Fruit fly (Drosophila melanogaster) whole organism, embryonic: ENCODE measurements around the gene Gorab.
A peak's percentile ranks its signal among the peaks of the same experiment; 100 is the strongest.

Source experiments
- CG10654 ChIP-seq: fragments of 200-800 bp; sonication (Bioruptor generic); optimal IDR thresholded peaks from 2 replicates; lab custom pipeline; 2016; ENCODE audit warnings: missing biosample characterization, missing genetic modification characterization
- CG10979 ChIP-seq: fragments of 200-800 bp; sonication (Bioruptor generic); optimal IDR thresholded peaks from 2 replicates; lab custom pipeline; 2018; ENCODE audit warnings: missing biosample characterization, mild to moderate bottlenecking, missing genetic modification characterization, moderate library complexity
- CG11504 ChIP-seq: fragments of 200-800 bp; sonication (Bioruptor generic); optimal IDR thresholded peaks from 3 replicates; lab custom pipeline; 2019; ENCODE audit warnings: missing biosample characterization, mild to moderate bottlenecking, missing genetic modification characterization, moderate library complexity
- CG12071 ChIP-seq: fragments of 200-800 bp; sonication (Bioruptor generic); optimal IDR thresholded peaks from 3 replicates; lab custom pipeline; 2018; ENCODE audit warnings: missing biosample characterization, mild to moderate bottlenecking, missing genetic modification characterization
- CG12744 ChIP-seq: fragments of 200-800 bp; sonication (Bioruptor generic); optimal IDR thresholded peaks from 2 replicates; lab custom pipeline; 2016; ENCODE audit warnings: missing biosample characterization, missing genetic modification characterization
- CG13287 ChIP-seq: fragments of 200-800 bp; sonication (Bioruptor generic); IDR thresholded peaks from 2 replicates; pipeline ENCODE4 v1.3.6; 2022; ENCODE audit warnings: missing biosample characterization, missing genetic modification characterization; ENCODE audit not compliant: partially characterized antibody
- CG13424 ChIP-seq: fragments of 200-800 bp; sonication (Bioruptor generic); optimal IDR thresholded peaks from 2 replicates; lab custom pipeline; 2019; ENCODE audit warnings: missing biosample characterization, mild to moderate bottlenecking, missing genetic modification characterization, moderate library complexity
- CG13894 ChIP-seq: fragments of 200-800 bp; sonication (Bioruptor generic); optimal IDR thresholded peaks from 3 replicates; lab custom pipeline; 2018; ENCODE audit warnings: missing biosample characterization, mild to moderate bottlenecking, missing genetic modification characterization, moderate library complexity
- CG14860 ChIP-seq: fragments of 200-800 bp; sonication (Bioruptor generic); IDR thresholded peaks from 3 replicates; pipeline ENCODE4 v1.3.6; 2022; ENCODE audit warnings: missing biosample characterization, missing genetic modification characterization; ENCODE audit not compliant: partially characterized antibody
- CG1529 ChIP-seq: fragments of 200-800 bp; sonication (Bioruptor generic); optimal IDR thresholded peaks from 3 replicates; lab custom pipeline; 2018; ENCODE audit warnings: missing biosample characterization, missing genetic modification characterization
- CG16863 ChIP-seq: fragments of 200-800 bp; sonication (Bioruptor generic); optimal IDR thresholded peaks from 3 replicates; lab custom pipeline; 2016; ENCODE audit warnings: missing biosample characterization, missing genetic modification characterization
- CG2120 ChIP-seq: fragments of 200-800 bp; sonication (Bioruptor generic); optimal IDR thresholded peaks from 3 replicates; lab custom pipeline; 2016; ENCODE audit warnings: missing biosample characterization, missing genetic modification characterization
- CG2889 ChIP-seq: fragments of 200-800 bp; sonication (Bioruptor generic); IDR thresholded peaks from 3 replicates; pipeline ENCODE4 v1.3.6; 2022; ENCODE audit warnings: missing biosample characterization, missing genetic modification characterization
- CG30020 ChIP-seq: fragments of 200-800 bp; optimal IDR thresholded peaks from 2 replicates; lab custom pipeline; 2019; ENCODE audit warnings: missing biosample characterization, mild to moderate bottlenecking, missing genetic modification characterization, moderate library complexity
- CG3281 ChIP-seq: fragments of 200-800 bp; sonication (Bioruptor generic); optimal IDR thresholded peaks from 3 replicates; lab custom pipeline; 2017; ENCODE audit warnings: missing biosample characterization, mild to moderate bottlenecking, missing genetic modification characterization
- CG3838 ChIP-seq: fragments of 200-800 bp; sonication (Bioruptor generic); optimal IDR thresholded peaks from 3 replicates; lab custom pipeline; 2016; ENCODE audit warnings: missing biosample characterization, missing genetic modification characterization
- CG6791 ChIP-seq: fragments of 200-800 bp; sonication (Bioruptor generic); IDR thresholded peaks from 3 replicates; pipeline ENCODE4 v1.3.6; 2022; ENCODE audit warnings: missing biosample characterization, missing genetic modification characterization; ENCODE audit not compliant: partially characterized antibody
- CG7271 ChIP-seq: fragments of 200-800 bp; sonication (Bioruptor generic); optimal IDR thresholded peaks from 2 replicates; lab custom pipeline; 2018; ENCODE audit warnings: missing biosample characterization, mild to moderate bottlenecking, missing genetic modification characterization, moderate library complexity
- CG7357 ChIP-seq: fragments of 200-800 bp; sonication (Bioruptor generic); IDR thresholded peaks from 3 replicates; pipeline ENCODE4 v1.3.6; 2022; ENCODE audit warnings: missing biosample characterization, missing genetic modification characterization
- CG7839 ChIP-seq: fragments of 200-800 bp; sonication (Bioruptor generic); optimal IDR thresholded peaks from 3 replicates; lab custom pipeline; 2018; ENCODE audit warnings: missing biosample characterization, mild to moderate bottlenecking, missing genetic modification characterization, moderate library complexity
- CG9609 ChIP-seq: fragments of 200-800 bp; sonication (Bioruptor generic); optimal IDR thresholded peaks from 3 replicates; lab custom pipeline; 2016; ENCODE audit warnings: missing biosample characterization, missing genetic modification characterization
- CG9876 ChIP-seq: fragments of 200-800 bp; sonication (Bioruptor generic); optimal IDR thresholded peaks from 2 replicates; lab custom pipeline; 2016; ENCODE audit warnings: missing biosample characterization, missing genetic modification characterization
- D ChIP-seq, 2 experiments: fragments of 200-800 bp in 1 of 2; fragments of >200 bp in 1 of 2; sonication (Bioruptor generic) in 1 of 2; optimal IDR thresholded peaks; 2 replicates in 1 of 2; 3 replicates in 1 of 2; lab custom pipeline; 2017; ENCODE audit warnings: mild to moderate bottlenecking in 1 of 2, missing biosample characterization in 1 of 2, missing genetic modification characterization in 1 of 2, missing genetic modification reagents in 1 of 2
- D19A ChIP-seq: fragments of 200-800 bp; optimal IDR thresholded peaks from 3 replicates; lab custom pipeline; 2019; ENCODE audit warnings: missing biosample characterization, mild to moderate bottlenecking, missing genetic modification characterization, moderate library complexity
- Fer3 ChIP-seq: fragments of 200-800 bp; sonication (Bioruptor generic); optimal IDR thresholded peaks from 2 replicates; lab custom pipeline; 2018; ENCODE audit warnings: missing biosample characterization, mild to moderate bottlenecking, missing genetic modification characterization, moderate library complexity
- HLH54F ChIP-seq: fragments of 200-800 bp; sonication (Bioruptor generic); optimal IDR thresholded peaks from 3 replicates; lab custom pipeline; 2016; ENCODE audit warnings: missing biosample characterization, missing genetic modification characterization
- HmgD ChIP-seq: fragments of 200-800 bp; sonication (Bioruptor generic); optimal IDR thresholded peaks from 3 replicates; lab custom pipeline; 2016; ENCODE audit warnings: missing biosample characterization, missing genetic modification characterization
- Hmx ChIP-seq: fragments of 200-800 bp; sonication (Bioruptor generic); optimal IDR thresholded peaks from 2 replicates; lab custom pipeline; 2016; ENCODE audit warnings: missing biosample characterization, missing genetic modification characterization
- Hr39 ChIP-seq: fragments of >200 bp; optimal IDR thresholded peaks from 2 replicates; lab custom pipeline; 2017
- Hsf ChIP-seq: fragments of 200-800 bp; sonication (Bioruptor generic); optimal IDR thresholded peaks from 3 replicates; lab custom pipeline; 2016; ENCODE audit warnings: missing biosample characterization, missing genetic modification characterization
- MBD-R2 ChIP-seq: fragments of 200-800 bp; sonication (Bioruptor generic); IDR thresholded peaks from 2 replicates; pipeline ENCODE4 v1.3.6; 2022; ENCODE audit warnings: missing biosample characterization, missing genetic modification characterization
- Mes4 ChIP-seq: fragments of 200-800 bp; sonication (Bioruptor generic); optimal IDR thresholded peaks from 2 replicates; lab custom pipeline; 2016; ENCODE audit warnings: missing biosample characterization, missing genetic modification characterization
- Mrtf ChIP-seq: fragments of 200-800 bp; sonication (Bioruptor generic); IDR thresholded peaks from 3 replicates; pipeline ENCODE4 v1.3.6; 2022; ENCODE audit warnings: missing biosample characterization, missing genetic modification characterization
- NFAT ChIP-seq: fragments of 200-800 bp; sonication (Bioruptor generic); IDR thresholded peaks from 2 replicates; pipeline ENCODE4 v1.3.6; 2022; ENCODE audit warnings: missing biosample characterization, missing genetic modification characterization
- Oaz ChIP-seq: fragments of 200-800 bp; sonication (Bioruptor generic); IDR thresholded peaks from 2 replicates; pipeline ENCODE4 v1.3.6; 2022; ENCODE audit warnings: missing biosample characterization, missing genetic modification characterization
- Sin3A ChIP-seq: fragments of >200 bp; optimal IDR thresholded peaks from 2 replicates; lab custom pipeline; 2018
- Sry-β ChIP-seq: fragments of 200-800 bp; sonication (Bioruptor generic); optimal IDR thresholded peaks from 2 replicates; lab custom pipeline; 2018; ENCODE audit warnings: missing biosample characterization, mild to moderate bottlenecking, missing genetic modification characterization, moderate library complexity
- ase ChIP-seq: fragments of 200-800 bp; sonication (Bioruptor generic); IDR thresholded peaks from 3 replicates; pipeline ENCODE4 v1.3.6; 2022; ENCODE audit warnings: missing biosample characterization, missing genetic modification characterization
- bcd ChIP-seq: fragments of 200-800 bp; sonication (Bioruptor generic); optimal IDR thresholded peaks from 2 replicates; lab custom pipeline; 2017; ENCODE audit warnings: missing biosample characterization, mild to moderate bottlenecking, missing genetic modification characterization
- bowl ChIP-seq: fragments of 200-800 bp; sonication (Bioruptor generic); IDR thresholded peaks from 2 replicates; pipeline ENCODE4 v1.3.6; 2022; ENCODE audit warnings: missing biosample characterization, missing genetic modification characterization
- br ChIP-seq: fragments of >200 bp; optimal IDR thresholded peaks from 2 replicates; lab custom pipeline; 2017
- crol ChIP-seq: fragments of 200-800 bp; sonication (Bioruptor generic); IDR thresholded peaks from 2 replicates; pipeline ENCODE4 v1.3.6; 2022; ENCODE audit warnings: missing biosample characterization, missing genetic modification characterization
- dimm ChIP-seq: fragments of 200-800 bp; sonication (Bioruptor generic); IDR thresholded peaks from 2 replicates; pipeline ENCODE4 v1.3.6; 2022; ENCODE audit warnings: missing biosample characterization, missing genetic modification characterization
- hbn ChIP-seq: fragments of 200-800 bp; sonication (Bioruptor generic); IDR thresholded peaks from 2 replicates; pipeline ENCODE4 v1.3.6; 2022; ENCODE audit warnings: missing biosample characterization, missing genetic modification characterization; ENCODE audit not compliant: partially characterized antibody
- pzg ChIP-seq: fragments of 200-800 bp; sonication (Bioruptor generic); optimal IDR thresholded peaks from 3 replicates; lab custom pipeline; 2018; ENCODE audit warnings: missing biosample characterization, mild to moderate bottlenecking, missing genetic modification characterization, moderate library complexity
- repo ChIP-seq: fragments of 200-800 bp; sonication (Bioruptor generic); optimal IDR thresholded peaks from 2 replicates; lab custom pipeline; 2016; ENCODE audit warnings: missing biosample characterization, missing genetic modification characterization
- scrt ChIP-seq: fragments of 200-800 bp; sonication (Bioruptor generic); optimal IDR thresholded peaks from 2 replicates; lab custom pipeline; 2018; ENCODE audit warnings: missing biosample characterization, mild to moderate bottlenecking, missing genetic modification characterization, moderate library complexity
- seq ChIP-seq: fragments of 200-800 bp; sonication (Bioruptor generic); IDR thresholded peaks from 2 replicates; pipeline ENCODE4 v1.3.6; 2022; ENCODE audit warnings: missing biosample characterization, missing genetic modification characterization
- slp2 ChIP-seq: fragments of 200-800 bp; sonication (Bioruptor generic); optimal IDR thresholded peaks from 2 replicates; lab custom pipeline; 2016; ENCODE audit warnings: missing biosample characterization, missing genetic modification characterization
- sr ChIP-seq: fragments of 200-800 bp; sonication (Bioruptor generic); IDR thresholded peaks from 3 replicates; pipeline ENCODE4 v1.3.6; 2022; ENCODE audit warnings: missing biosample characterization, missing genetic modification characterization
- sug ChIP-seq: fragments of 200-800 bp; optimal IDR thresholded peaks from 2 replicates; lab custom pipeline; 2019; ENCODE audit warnings: missing biosample characterization, mild to moderate bottlenecking, missing genetic modification characterization, moderate library complexity
- tio ChIP-seq: fragments of 200-800 bp; sonication (Bioruptor generic); optimal IDR thresholded peaks from 2 replicates; lab custom pipeline; 2017; ENCODE audit warnings: missing biosample characterization, missing genetic modification characterization, inconsistent platforms
- vnd ChIP-seq: fragments of 200-800 bp; sonication (Bioruptor generic); IDR thresholded peaks from 3 replicates; pipeline ENCODE4 v1.3.6; 2022; ENCODE audit warnings: missing biosample characterization, missing genetic modification characterization; ENCODE audit not compliant: partially characterized antibody

Gene Gorab

DNA sequence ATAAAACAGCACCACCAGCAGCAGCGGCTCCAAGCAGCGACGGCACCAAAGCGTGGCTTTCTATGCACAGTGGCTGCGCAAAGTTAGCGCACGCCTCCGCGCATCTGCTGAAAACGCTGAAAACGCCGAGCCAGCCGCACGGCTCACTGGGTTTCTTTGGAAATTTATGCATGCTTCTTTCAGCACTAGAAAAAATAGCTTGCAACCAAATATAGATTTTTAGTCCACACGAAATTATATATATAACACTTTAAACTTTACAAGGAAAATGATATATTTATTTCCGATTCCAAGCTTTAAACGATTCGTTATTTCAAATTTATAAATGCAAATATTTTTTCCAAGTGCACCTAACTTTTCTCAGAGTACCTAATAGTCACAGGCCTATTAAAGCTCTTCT lies 24.0 kb downstream of the Gorab start (continued):
- no peak for TF ChIP-seq NFAT (GFP tag; lab: Robert Waterston, UW)
- peak; percentile 18 for TF ChIP-seq Fer3 (tag; lab: Kevin White, UChicago)
- no peak for TF ChIP-seq Mes4 (GFP tag; lab: Kevin White, UChicago)
- no peak for TF ChIP-seq bowl (GFP tag; lab: Robert Waterston, UW)
- no peak for TF ChIP-seq br
- TF ChIP-seq CG16863 (GFP tag; lab: Kevin White, UChicago): peak; percentile 24
- TF ChIP-seq CG13894 (tag; lab: Kevin White, UChicago): no peak
- no peak for TF ChIP-seq dimm
- no peak for TF ChIP-seq pzg (GFP tag; lab: Kevin White, UChicago)
- no peak for TF ChIP-seq vnd (GFP tag; lab: Robert Waterston, UW)
- peak; percentile 11 for TF ChIP-seq tio (GFP tag; lab: Kevin White, UChicago)
- no peak for TF ChIP-seq repo
- TF ChIP-seq HmgD (GFP tag; lab: Kevin White, UChicago): no peak
- TF ChIP-seq CG3281 (GFP tag; lab: Kevin White, UChicago): peak; percentile 14
- TF ChIP-seq crol (GFP tag; lab: Robert Waterston, UW): no peak
- no peak for TF ChIP-seq CG14860 (GFP tag; lab: Robert Waterston, UW)
- TF ChIP-seq CG9876 (GFP tag; lab: Kevin White, UChicago): no peak
- no peak for TF ChIP-seq HLH54F (GFP tag; lab: Kevin White, UChicago)
- no peak for TF ChIP-seq CG7357 (GFP tag; lab: Robert Waterston, UW)
- TF ChIP-seq D19A (tag; lab: Kevin White, UChicago): peak; percentile 31
- TF ChIP-seq CG13287: no peak
- TF ChIP-seq hbn (GFP tag; lab: Robert Waterston, UW): no peak
- TF ChIP-seq Oaz: no peak
- TF ChIP-seq CG9609 (GFP tag; lab: Kevin White, UChicago): no peak
- no peak for TF ChIP-seq Sry-β (GFP tag; lab: Kevin White, UChicago)
- TF ChIP-seq CG7271: no peak
- TF ChIP-seq Hsf (GFP tag; lab: Kevin White, UChicago): peak; percentile 27
- TF ChIP-seq CG3838 (GFP tag; lab: Kevin White, UChicago): no peak
- TF ChIP-seq CG10654 (GFP tag; lab: Kevin White, UChicago): peak; percentile 6
- peak; percentile 45 for TF ChIP-seq CG13424
- no peak for TF ChIP-seq Hr39 (lab: Kevin White, UChicago)
- TF ChIP-seq CG2120 (GFP tag; lab: Kevin White, UChicago): peak; percentile 33
- TF ChIP-seq CG30020 (tag; lab: Kevin White, UChicago): no peak
- TF ChIP-seq CG12071 (GFP tag; lab: Kevin White, UChicago): no peak
- TF ChIP-seq ase (GFP tag; lab: Robert Waterston, UW): no peak
- no peak for TF ChIP-seq D (optimal IDR thresholded peaks at IDR 0.05; lab: Kevin White, UChicago)
- TF ChIP-seq D (GFP tag; optimal IDR thresholded peaks at IDR 0.05; lab: Kevin White, UChicago): peak; percentile 46
- no peak for TF ChIP-seq sug
- no peak for TF ChIP-seq Hmx (GFP tag; lab: Kevin White, UChicago)
- TF ChIP-seq CG11504 (tag; lab: Kevin White, UChicago): peak; percentile 65
- TF ChIP-seq bcd (GFP tag; lab: Kevin White, UChicago): peak; percentile 40
- TF ChIP-seq slp2 (GFP tag; lab: Kevin White, UChicago): no peak
- no peak for TF ChIP-seq CG6791
- TF ChIP-seq Mrtf (GFP tag; lab: Robert Waterston, UW): no peak
- no peak for TF ChIP-seq CG12744 (GFP tag; lab: Kevin White, UChicago)
- no peak for TF ChIP-seq MBD-R2 (GFP tag; lab: Robert Waterston, UW)
- no peak for TF ChIP-seq scrt (GFP tag; lab: Kevin White, UChicago)
- no peak for TF ChIP-seq Sin3A
- TF ChIP-seq CG7839 (tag; lab: Kevin White, UChicago): peak; percentile 58
- TF ChIP-seq seq (GFP tag; lab: Robert Waterston, UW): 0 out of 2 replicates have a peak, but pooled peaks have one; percentile 18
- no peak for TF ChIP-seq CG2889 (GFP tag; lab: Robert Waterston, UW)
- TF ChIP-seq CG1529: peak; percentile 1
- no peak for TF ChIP-seq sr (GFP tag; lab: Robert Waterston, UW)
- peak; percentile 74 for TF ChIP-seq CG10979 (tag; lab: Kevin White, UChicago)
